Fruit fly (Drosophila melanogaster) whole organism, adult: Measurements from ENCODE around the gene 5-HT2B.

Source experiments
- CG12768 ChIP-seq: fragments of 200-800 bp; sonication (Bioruptor generic); optimal IDR thresholded peaks from 2 replicates; lab custom pipeline; 2017; ENCODE audit warnings: missing biosample characterization, missing genetic modification characterization, mild to moderate bottlenecking, moderate library complexity, missing genetic modification reagents
- CG33017 ChIP-seq: fragments of 200-800 bp; sonication (Bioruptor generic); optimal IDR thresholded peaks from 2 replicates; lab custom pipeline; 2018; ENCODE audit warnings: missing biosample characterization, mild to moderate bottlenecking, missing genetic modification characterization, moderate library complexity
- CG5204 ChIP-seq: fragments of 200-800 bp; sonication (Bioruptor generic); optimal IDR thresholded peaks from 2 replicates; lab custom pipeline; 2016; ENCODE audit warnings: missing biosample characterization, missing genetic modification characterization
- CG7045 ChIP-seq: fragments of 200-800 bp; sonication (Bioruptor generic); optimal IDR thresholded peaks from 2 replicates; lab custom pipeline; 2017; ENCODE audit warnings: missing biosample characterization, mild to moderate bottlenecking, missing genetic modification characterization
- bab1 ChIP-seq: fragments of 200-800 bp; sonication (Bioruptor generic); optimal IDR thresholded peaks from 3 replicates; lab custom pipeline; 2019; ENCODE audit warnings: missing biosample characterization, mild to moderate bottlenecking, missing genetic modification characterization, moderate library complexity
- cnc ChIP-seq, 2 experiments: fragments of >200 bp; optimal IDR thresholded peaks; 2 replicates each; lab custom pipeline; 2017
- ovo ChIP-seq: fragments of 200-800 bp; sonication (Bioruptor generic); optimal IDR thresholded peaks from 2 replicates; lab custom pipeline; 2016; ENCODE audit warnings: missing biosample characterization, missing genetic modification characterization
- pad ChIP-seq: fragments of 200-800 bp; sonication (Bioruptor generic); optimal IDR thresholded peaks from 3 replicates; lab custom pipeline; 2017; ENCODE audit warnings: missing biosample characterization, missing genetic modification characterization, mild to moderate bottlenecking, moderate library complexity, missing genetic modification reagents
- toe ChIP-seq: fragments of 200-800 bp; sonication (Bioruptor generic); optimal IDR thresholded peaks from 2 replicates; lab custom pipeline; 2016; ENCODE audit warnings: missing biosample characterization, missing genetic modification characterization

DNA sequence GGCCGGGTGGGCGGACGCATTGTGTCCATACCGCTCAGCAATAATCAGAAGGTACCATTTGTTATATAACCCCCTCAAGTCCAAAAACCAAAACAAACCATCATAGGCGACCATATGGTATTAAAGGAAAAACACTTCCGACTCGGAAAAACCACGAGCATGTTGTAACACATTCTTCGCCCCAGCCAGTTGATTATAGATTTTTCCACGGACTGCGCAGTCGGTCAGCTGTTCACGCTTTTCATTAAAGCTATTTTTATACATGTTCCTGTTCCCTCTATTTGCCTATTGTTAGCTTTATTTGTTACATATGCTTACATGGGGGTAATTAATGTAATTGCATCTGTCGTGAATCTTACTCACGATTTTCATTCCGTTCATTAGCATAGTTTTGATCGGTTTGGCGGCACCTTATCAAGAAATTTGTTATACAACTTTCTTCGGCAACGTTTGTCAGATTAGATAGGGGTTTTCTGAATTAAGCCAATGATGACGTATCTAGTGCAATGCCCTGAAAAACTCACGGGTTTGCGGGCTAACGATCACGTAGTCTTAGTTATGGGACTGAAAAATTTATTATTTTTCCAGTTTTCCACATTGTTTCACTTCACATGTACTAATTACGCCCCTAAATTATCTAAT lies 86.8 kb downstream of the 5-HT2B start:
- TF ChIP-seq pad (GFP tag; lab: Kevin White, UChicago) = no peak
- no peak for TF ChIP-seq ovo (GFP tag; lab: Kevin White, UChicago)
- TF ChIP-seq bab1 (GFP tag; lab: Kevin White, UChicago) = no peak
- TF ChIP-seq cnc (optimal IDR thresholded peaks at IDR 0.05; lab: Kevin White, UChicago) = no peak
- no peak for TF ChIP-seq CG12768 (GFP tag; lab: Kevin White, UChicago)
- no peak for TF ChIP-seq toe (GFP tag; lab: Kevin White, UChicago)
- no peak for TF ChIP-seq CG5204
- no peak for TF ChIP-seq CG33017 (tag; lab: Kevin White, UChicago)
- TF ChIP-seq CG7045 (GFP tag; lab: Kevin White, UChicago) = no peak
